Worm (Caenorhabditis elegans): ENCODE data around the gene Y73B6BL.270.

ce11 chrIV:6393329-6393728, 28.2 kb downstream of the Y73B6BL.270 start:
- TF ChIP-seq F49E8.2 (tag; optimal IDR thresholded peaks at IDR 0.05; ENCODE audit: borderline replicate concordance): no peak
- TF ChIP-seq ceh-20 (GFP tag; IDR thresholded peaks at IDR 0.05): no peak
- no peak for TF ChIP-seq mep-1 (tag; optimal IDR thresholded peaks at IDR 0.05)
- TF ChIP-seq nhr-237 (tag; optimal IDR thresholded peaks at IDR 0.05): no peak
- TF ChIP-seq pha-4 (GFP tag; IDR thresholded peaks at IDR 0.05): no peak
- TF ChIP-seq pha-4 (tag; optimal IDR thresholded peaks at IDR 0.05): no peak
- TF ChIP-seq daf-8 (GFP tag; IDR thresholded peaks at IDR 0.05): no peak
- TF ChIP-seq T20F7.1 (GFP tag; optimal IDR thresholded peaks at IDR 0.05): no peak
- peak in 1 of 2 experiments; percentile 46 for TF ChIP-seq daf-16 (GFP tag; optimal IDR thresholded peaks at IDR 0.05)
- TF ChIP-seq daf-16 (tag; optimal IDR thresholded peaks at IDR 0.05): no peak
- no peak for TF ChIP-seq pqm-1 (tag; optimal IDR thresholded peaks at IDR 0.05)
- no peak for TF ChIP-seq ztf-11 (tag; optimal IDR thresholded peaks at IDR 0.05)
